Worm (Caenorhabditis elegans): ENCODE measurements around the gene R04A9.9.
"Not testable (repeated sequence)": the region's sequence is repeated elsewhere in the genome, so short reads cannot be mapped to it uniquely, and the experiment has no call there.

ce11 chrX:347117-347516, 43.3 kb downstream of the R04A9.9 start, which contains the start of gene C04E7.3:
- TF ChIP-seq R02D3.7 (tag; optimal IDR thresholded peaks at IDR 0.05); dmd-9 (GFP tag; IDR thresholded peaks at IDR 0.05): not testable (repeated sequence)

Measured in whole organism, L4 larva.